Fruit fly (Drosophila melanogaster) whole organism, embryonic: Measurements from ENCODE around the gene ND-30.

Experiments
- B-H1 ChIP-seq: fragments of 200-800 bp; sonication (Bioruptor generic); IDR thresholded peaks from 3 replicates; pipeline ENCODE4 v1.3.6; 2022; ENCODE audit warnings: missing biosample characterization, missing genetic modification characterization
- CG10366 ChIP-seq: fragments of 200-800 bp; sonication (Bioruptor generic); IDR thresholded peaks from 2 replicates; pipeline ENCODE4 v1.3.6; 2022; ENCODE audit warnings: missing biosample characterization, missing genetic modification characterization
- CG10979 ChIP-seq: fragments of 200-800 bp; sonication (Bioruptor generic); optimal IDR thresholded peaks from 2 replicates; lab custom pipeline; 2018; ENCODE audit warnings: missing biosample characterization, mild to moderate bottlenecking, missing genetic modification characterization, moderate library complexity
- CG12769 ChIP-seq: fragments of 200-800 bp; sonication (Bioruptor generic); optimal IDR thresholded peaks from 2 replicates; lab custom pipeline; 2019; ENCODE audit warnings: missing biosample characterization, mild to moderate bottlenecking, missing genetic modification characterization, moderate library complexity
- CG13424 ChIP-seq: fragments of 200-800 bp; sonication (Bioruptor generic); optimal IDR thresholded peaks from 2 replicates; lab custom pipeline; 2019; ENCODE audit warnings: missing biosample characterization, mild to moderate bottlenecking, missing genetic modification characterization, moderate library complexity
- CG1603 ChIP-seq: fragments of 200-800 bp; sonication (Bioruptor generic); optimal IDR thresholded peaks from 2 replicates; lab custom pipeline; 2019; ENCODE audit warnings: missing biosample characterization, mild to moderate bottlenecking, missing genetic modification characterization, moderate library complexity
- CG16779 ChIP-seq: fragments of 200-800 bp; sonication (Bioruptor generic); IDR thresholded peaks from 2 replicates; pipeline ENCODE4 v1.3.6; 2022; ENCODE audit warnings: missing biosample characterization, missing genetic modification characterization
- CG16815 ChIP-seq: fragments of 200-800 bp; sonication (Bioruptor generic); optimal IDR thresholded peaks from 3 replicates; lab custom pipeline; 2017; ENCODE audit warnings: missing biosample characterization, mild to moderate bottlenecking, missing genetic modification characterization
- CG17359 ChIP-seq: fragments of 200-800 bp; sonication (Bioruptor generic); optimal IDR thresholded peaks from 3 replicates; lab custom pipeline; 2018; ENCODE audit warnings: missing biosample characterization, mild to moderate bottlenecking, missing genetic modification characterization, moderate library complexity
- CG17385 ChIP-seq: fragments of 200-800 bp; sonication (Bioruptor generic); optimal IDR thresholded peaks from 3 replicates; lab custom pipeline; 2018; ENCODE audit warnings: missing biosample characterization, mild to moderate bottlenecking, missing genetic modification characterization
- CG17802 ChIP-seq: fragments of 200-800 bp; sonication (Bioruptor generic); optimal IDR thresholded peaks from 2 replicates; lab custom pipeline; 2018; ENCODE audit warnings: missing biosample characterization, mild to moderate bottlenecking, missing genetic modification characterization, moderate library complexity
- CG2120 ChIP-seq: fragments of 200-800 bp; sonication (Bioruptor generic); optimal IDR thresholded peaks from 3 replicates; lab custom pipeline; 2016; ENCODE audit warnings: missing biosample characterization, missing genetic modification characterization
- CG2199 ChIP-seq: fragments of 200-800 bp; sonication (Bioruptor generic); IDR thresholded peaks from 3 replicates; pipeline ENCODE4 v1.3.6; 2022; ENCODE audit warnings: missing biosample characterization, missing genetic modification characterization
- CG30403 ChIP-seq: fragments of 200-800 bp; sonication (Bioruptor generic); optimal IDR thresholded peaks from 3 replicates; lab custom pipeline; 2016; ENCODE audit warnings: missing biosample characterization, missing genetic modification characterization
- CG3281 ChIP-seq: fragments of 200-800 bp; sonication (Bioruptor generic); optimal IDR thresholded peaks from 3 replicates; lab custom pipeline; 2017; ENCODE audit warnings: missing biosample characterization, mild to moderate bottlenecking, missing genetic modification characterization
- CG34224 ChIP-seq: fragments of 200-800 bp; sonication (Bioruptor generic); IDR thresholded peaks from 3 replicates; pipeline ENCODE4 v1.3.6; 2022; ENCODE audit warnings: missing biosample characterization, missing genetic modification characterization; ENCODE audit not compliant: partially characterized antibody
- CG6683 ChIP-seq: fragments of 200-800 bp; sonication (Bioruptor generic); optimal IDR thresholded peaks from 2 replicates; lab custom pipeline; 2017; ENCODE audit warnings: missing biosample characterization, mild to moderate bottlenecking, missing genetic modification characterization, missing genetic modification reagents
- CG7372 ChIP-seq: fragments of 200-800 bp; sonication (Bioruptor generic); IDR thresholded peaks from 2 replicates; pipeline ENCODE4 v1.3.6; 2022; ENCODE audit warnings: missing biosample characterization, missing genetic modification characterization
- CG7928 ChIP-seq: fragments of 200-800 bp; sonication (Bioruptor generic); optimal IDR thresholded peaks from 2 replicates; lab custom pipeline; 2017; ENCODE audit warnings: missing biosample characterization, mild to moderate bottlenecking, missing genetic modification characterization
- CG8944 ChIP-seq: fragments of 200-800 bp; sonication (Bioruptor generic); optimal IDR thresholded peaks from 3 replicates; lab custom pipeline; 2016; ENCODE audit warnings: missing biosample characterization, missing genetic modification characterization
- CG9817 ChIP-seq: fragments of 200-800 bp; sonication (Bioruptor generic); optimal IDR thresholded peaks from 2 replicates; lab custom pipeline; 2018; ENCODE audit warnings: missing biosample characterization, mild to moderate bottlenecking, missing genetic modification characterization, moderate library complexity
- D ChIP-seq, 2 experiments: fragments of 200-800 bp in 1 of 2; fragments of >200 bp in 1 of 2; sonication (Bioruptor generic) in 1 of 2; optimal IDR thresholded peaks; 2 replicates in 1 of 2; 3 replicates in 1 of 2; lab custom pipeline; 2017; ENCODE audit warnings: mild to moderate bottlenecking in 1 of 2, missing biosample characterization in 1 of 2, missing genetic modification characterization in 1 of 2, missing genetic modification reagents in 1 of 2
- Dad ChIP-seq: fragments of 200-800 bp; sonication (Bioruptor generic); optimal IDR thresholded peaks from 3 replicates; lab custom pipeline; 2016; ENCODE audit warnings: missing biosample characterization, missing genetic modification characterization
- Drgx ChIP-seq: fragments of 200-800 bp; sonication (Bioruptor generic); IDR thresholded peaks from 2 replicates; pipeline ENCODE4 v1.3.6; 2022; ENCODE audit warnings: missing biosample characterization, missing genetic modification characterization
- Gsc ChIP-seq: fragments of 200-800 bp; sonication (Bioruptor generic); IDR thresholded peaks from 2 replicates; pipeline ENCODE4 v1.3.6; 2022; ENCODE audit warnings: missing biosample characterization, missing genetic modification characterization
- Lhr ChIP-seq: fragments of 200-800 bp; sonication (Bioruptor generic); optimal IDR thresholded peaks from 3 replicates; lab custom pipeline; 2017; ENCODE audit warnings: mild to moderate bottlenecking, missing biosample characterization, missing genetic modification reagents, missing genetic modification characterization
- Nf-YA ChIP-seq: fragments of 200-800 bp; sonication (Bioruptor generic); IDR thresholded peaks from 2 replicates; pipeline ENCODE4 v1.3.6; 2022; ENCODE audit warnings: missing biosample characterization, missing genetic modification characterization
- Scr ChIP-seq: fragments of 200-800 bp; sonication (Bioruptor generic); IDR thresholded peaks from 2 replicates; pipeline ENCODE4 v1.3.6; 2022; ENCODE audit warnings: missing biosample characterization, missing genetic modification characterization; ENCODE audit not compliant: partially characterized antibody
- Sox100B ChIP-seq: fragments of 200-800 bp; sonication (Bioruptor generic); optimal IDR thresholded peaks from 3 replicates; lab custom pipeline; 2018; ENCODE audit warnings: missing biosample characterization, mild to moderate bottlenecking, missing genetic modification characterization
- ash1 ChIP-seq: fragments of 200-800 bp; sonication (Bioruptor generic); optimal IDR thresholded peaks from 2 replicates; lab custom pipeline; 2018; ENCODE audit warnings: missing biosample characterization, mild to moderate bottlenecking, missing genetic modification characterization
- chinmo ChIP-seq: fragments of 200-800 bp; sonication (Bioruptor generic); IDR thresholded peaks from 4 replicates; pipeline ENCODE4 v1.3.6; 2022; ENCODE audit warnings: missing biosample characterization, missing genetic modification characterization; ENCODE audit not compliant: partially characterized antibody
- corto ChIP-seq: fragments of 200-800 bp; sonication (Bioruptor generic); optimal IDR thresholded peaks from 2 replicates; lab custom pipeline; 2016; ENCODE audit warnings: missing biosample characterization, mild to moderate bottlenecking, missing genetic modification characterization, moderate library complexity
- crc ChIP-seq: fragments of 200-800 bp; sonication (Bioruptor generic); optimal IDR thresholded peaks from 2 replicates; lab custom pipeline; 2016; ENCODE audit warnings: missing biosample characterization, missing genetic modification characterization
- croc ChIP-seq: fragments of 200-800 bp; sonication (Bioruptor generic); conservative IDR thresholded peaks from 3 replicates; pipeline ENCODE4 v1.3.6; 2022; ENCODE audit warnings: missing biosample characterization, missing genetic modification characterization
- en ChIP-seq: fragments of 200-800 bp; sonication (Bioruptor generic); optimal IDR thresholded peaks from 2 replicates; lab custom pipeline; 2016; ENCODE audit warnings: missing biosample characterization, missing genetic modification characterization
- grn ChIP-seq: fragments of 200-800 bp; sonication (Bioruptor generic); optimal IDR thresholded peaks from 3 replicates; lab custom pipeline; 2017; ENCODE audit warnings: missing biosample characterization, missing genetic modification characterization
- gro ChIP-seq: fragments of 200-800 bp; sonication (Bioruptor generic); optimal IDR thresholded peaks from 2 replicates; lab custom pipeline; 2016; ENCODE audit warnings: missing biosample characterization, missing genetic modification characterization
- gsb-n ChIP-seq: fragments of 200-800 bp; sonication (Bioruptor generic); optimal IDR thresholded peaks from 3 replicates; lab custom pipeline; 2018; ENCODE audit warnings: missing biosample characterization, mild to moderate bottlenecking, missing genetic modification characterization
- hb ChIP-seq: fragments of 200-800 bp; sonication (Bioruptor generic); IDR thresholded peaks from 3 replicates; pipeline ENCODE4 v1.3.6; 2022; ENCODE audit warnings: missing biosample characterization, missing genetic modification characterization; ENCODE audit not compliant: partially characterized antibody
- knrl ChIP-seq: fragments of 200-800 bp; sonication (Bioruptor generic); IDR thresholded peaks from 3 replicates; pipeline ENCODE4 v1.3.6; 2022; ENCODE audit warnings: missing biosample characterization, missing genetic modification characterization; ENCODE audit not compliant: partially characterized antibody
- maf-S ChIP-seq: fragments of 200-800 bp; sonication (Bioruptor generic); optimal IDR thresholded peaks from 2 replicates; lab custom pipeline; 2016; ENCODE audit warnings: missing biosample characterization, missing genetic modification characterization
- pzg ChIP-seq: fragments of 200-800 bp; sonication (Bioruptor generic); optimal IDR thresholded peaks from 3 replicates; lab custom pipeline; 2018; ENCODE audit warnings: missing biosample characterization, mild to moderate bottlenecking, missing genetic modification characterization, moderate library complexity
- salm ChIP-seq: fragments of 200-800 bp; sonication (Bioruptor generic); optimal IDR thresholded peaks from 2 replicates; lab custom pipeline; 2018; ENCODE audit warnings: missing biosample characterization, mild to moderate bottlenecking, missing genetic modification characterization
- so ChIP-seq: fragments of 200-800 bp; sonication (Bioruptor generic); IDR thresholded peaks from 3 replicates; pipeline ENCODE4 v1.3.6; 2022; ENCODE audit warnings: missing biosample characterization, missing genetic modification characterization
- ssp ChIP-seq: fragments of 200-800 bp; sonication (Bioruptor generic); IDR thresholded peaks from 2 replicates; pipeline ENCODE4 v1.3.6; 2022; ENCODE audit warnings: missing biosample characterization, missing genetic modification characterization
- ttk ChIP-seq: fragments of 200-800 bp; sonication (Bioruptor generic); IDR thresholded peaks from 2 replicates; pipeline ENCODE4 v2.1.2; 2022; ENCODE audit warnings: missing biosample characterization, missing genetic modification characterization
- tup ChIP-seq: fragments of 200-800 bp; sonication (Bioruptor generic); optimal IDR thresholded peaks from 2 replicates; lab custom pipeline; 2016; ENCODE audit warnings: missing biosample characterization, mild to moderate bottlenecking, missing genetic modification characterization, moderate library complexity
- wek ChIP-seq: fragments of 200-800 bp; sonication (Bioruptor generic); optimal IDR thresholded peaks from 3 replicates; lab custom pipeline; 2018; ENCODE audit warnings: missing biosample characterization, mild to moderate bottlenecking, missing genetic modification characterization, moderate library complexity
- wor ChIP-seq: fragments of 200-800 bp; sonication (Bioruptor generic); IDR thresholded peaks from 2 replicates; pipeline ENCODE4 v1.3.6; 2022; ENCODE audit warnings: missing biosample characterization, missing genetic modification characterization
- yki ChIP-seq: fragments of >200 bp; optimal IDR thresholded peaks from 3 replicates; lab custom pipeline; 2018
- zen ChIP-seq: fragments of 200-800 bp; sonication (Bioruptor generic); optimal IDR thresholded peaks from 3 replicates; lab custom pipeline; 2018; ENCODE audit warnings: missing biosample characterization, mild to moderate bottlenecking, missing genetic modification characterization, moderate library complexity

ND-30 gene

DNA sequence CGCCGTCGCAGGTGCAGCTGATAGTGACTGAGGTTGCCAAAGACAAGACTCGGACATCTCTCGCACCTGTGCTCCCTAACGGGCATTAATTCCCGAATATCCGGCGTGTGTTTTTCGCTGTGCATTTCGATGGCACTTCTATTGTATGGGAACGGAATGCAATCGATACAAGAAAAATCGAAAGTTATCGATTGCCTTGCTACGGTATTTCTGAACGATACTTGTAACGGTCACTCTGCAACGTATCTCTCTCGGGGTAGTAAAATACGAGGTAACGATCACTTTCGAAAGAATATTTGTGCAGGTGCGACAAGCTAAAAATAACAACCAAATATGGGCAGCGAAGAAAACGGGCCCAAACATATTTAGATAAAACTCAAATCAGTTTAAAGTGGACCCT lies 5.6 kb upstream of the ND-30 start, which contains the start of gene CG32280 (continued):
- peak; percentile 91 for TF ChIP-seq pzg (GFP tag; lab: Kevin White, UChicago)
- no peak for TF ChIP-seq corto (GFP tag; lab: Kevin White, UChicago)
- no peak for TF ChIP-seq maf-S (GFP tag; lab: Kevin White, UChicago)
- no peak for TF ChIP-seq croc (GFP tag; lab: Robert Waterston, UW)
- TF ChIP-seq Scr: peak; percentile 84
- TF ChIP-seq CG3281 (GFP tag; lab: Kevin White, UChicago): peak; percentile 24
- TF ChIP-seq CG17385 (GFP tag; lab: Kevin White, UChicago): no peak
- no peak for TF ChIP-seq wek (GFP tag; lab: Kevin White, UChicago)
- TF ChIP-seq CG17802 (tag; lab: Kevin White, UChicago): no peak
- TF ChIP-seq CG10366 (GFP tag; lab: Robert Waterston, UW): no peak
- no peak for TF ChIP-seq CG10979 (tag; lab: Kevin White, UChicago)
- no peak for TF ChIP-seq crc (GFP tag; lab: Kevin White, UChicago)
- peak; percentile 68 for TF ChIP-seq CG1603
- no peak for TF ChIP-seq Gsc (GFP tag; lab: Robert Waterston, UW)
- peak; percentile 6 for TF ChIP-seq CG30403 (GFP tag; lab: Kevin White, UChicago)
- TF ChIP-seq gsb-n (tag; lab: Kevin White, UChicago): no peak
- no peak for TF ChIP-seq D (optimal IDR thresholded peaks at IDR 0.05; lab: Kevin White, UChicago)
- TF ChIP-seq D (GFP tag; optimal IDR thresholded peaks at IDR 0.05; lab: Kevin White, UChicago): no peak
- TF ChIP-seq Nf-YA (GFP tag; lab: Robert Waterston, UW): no peak
- peak; percentile 90 for TF ChIP-seq CG34224
- TF ChIP-seq salm (tag; lab: Kevin White, UChicago): no peak
- TF ChIP-seq CG16779 (GFP tag; lab: Robert Waterston, UW): no peak
- TF ChIP-seq ttk (GFP tag; lab: Robert Waterston, UW): 0 out of 2 replicates have a peak, but pooled peaks have one; percentile 7
- TF ChIP-seq CG2120 (GFP tag; lab: Kevin White, UChicago): peak; percentile 51
- TF ChIP-seq CG8944 (GFP tag; lab: Kevin White, UChicago): no peak
- peak; percentile 80 for TF ChIP-seq knrl (GFP tag; lab: Robert Waterston, UW)
- 0 out of 3 replicates have a peak, but pooled peaks have one; percentile 6 for TF ChIP-seq CG2199 (GFP tag; lab: Robert Waterston, UW)
- no peak for TF ChIP-seq en
- no peak for TF ChIP-seq CG7928 (GFP tag; lab: Kevin White, UChicago)
- TF ChIP-seq zen (tag; lab: Kevin White, UChicago): no peak
- TF ChIP-seq CG17359 (tag; lab: Kevin White, UChicago): no peak
- TF ChIP-seq Lhr (GFP tag; lab: Kevin White, UChicago): no peak
- no peak for TF ChIP-seq CG7372 (GFP tag; lab: Robert Waterston, UW)
- no peak for TF ChIP-seq Sox100B (GFP tag; lab: Kevin White, UChicago)
- TF ChIP-seq chinmo (GFP tag; lab: Robert Waterston, UW): peak; percentile 92; the same call in 3 of the 4 replicates
- TF ChIP-seq grn (GFP tag; lab: Kevin White, UChicago): no peak
- TF ChIP-seq CG12769: no peak
- no peak for TF ChIP-seq CG9817 (tag; lab: Kevin White, UChicago)
- TF ChIP-seq CG13424 (tag; lab: Kevin White, UChicago): no peak
- peak; percentile 61 for TF ChIP-seq gro (GFP tag; lab: Kevin White, UChicago)
- TF ChIP-seq so (GFP tag; lab: Robert Waterston, UW): 0 out of 3 replicates have a peak, but pooled peaks have one; percentile 32
- no peak for TF ChIP-seq wor (GFP tag; lab: Robert Waterston, UW)
- no peak for TF ChIP-seq B-H1
- TF ChIP-seq ssp: no peak
- TF ChIP-seq hb: peak; percentile 73
- no peak for TF ChIP-seq Drgx (GFP tag; lab: Robert Waterston, UW)
- TF ChIP-seq ash1 (GFP tag; lab: Kevin White, UChicago): no peak
- peak; percentile 10 for TF ChIP-seq CG6683 (GFP tag; lab: Kevin White, UChicago)
- no peak for TF ChIP-seq CG16815 (GFP tag; lab: Kevin White, UChicago)
- TF ChIP-seq Dad (GFP tag; lab: Kevin White, UChicago): peak; percentile 32
- TF ChIP-seq yki: no peak
- TF ChIP-seq tup (GFP tag; lab: Kevin White, UChicago): no peak
